Worm (Caenorhabditis elegans) whole organism, late embryonic: ENCODE data around the gene nhr-269.
"Not testable (repeated sequence)": the region's sequence is repeated elsewhere in the genome, so short reads cannot be mapped to it uniquely, and the experiment has no call there.

Source experiments
- F13H6.1 ChIP-seq: sonication (generic microtip); optimal IDR thresholded peaks from 2 replicates; lab custom pipeline; 2016; ENCODE audit warnings: missing genetic modification characterization, missing compliant biosample characterization
- K09A11.1 ChIP-seq: sonication (generic microtip); optimal IDR thresholded peaks from 2 replicates; lab custom pipeline; 2017; ENCODE audit warnings: antibody characterized with exemption, mild to moderate bottlenecking, missing genetic modification characterization, missing compliant biosample characterization; ENCODE audit not compliant: insufficient read depth
- ama-1 ChIP-seq: fragments of 150-350 bp; optimal IDR thresholded peaks from 2 replicates; lab custom pipeline; 2014
- ceh-24 ChIP-seq: sonication (generic microtip); optimal IDR thresholded peaks from 2 replicates; lab custom pipeline; 2016; ENCODE audit warnings: mild to moderate bottlenecking, missing genetic modification characterization, missing compliant biosample characterization
- elt-2 ChIP-seq: sonication (generic microtip); optimal IDR thresholded peaks from 2 replicates; lab custom pipeline; 2016; ENCODE audit warnings: missing genetic modification reagents, missing genetic modification characterization, missing compliant biosample characterization
- lin-11 ChIP-seq: fragments of 200-800 bp; sonication (Bioruptor generic); optimal IDR thresholded peaks from 2 replicates; lab custom pipeline; 2018; ENCODE audit warnings: mild to moderate bottlenecking, missing genetic modification characterization, missing compliant biosample characterization
- madf-2 ChIP-seq: sonication (generic microtip); optimal IDR thresholded peaks from 2 replicates; lab custom pipeline; 2017; ENCODE audit warnings: missing genetic modification characterization, missing compliant biosample characterization
- pqm-1 ChIP-seq: sonication (generic microtip); optimal IDR thresholded peaks from 2 replicates; lab custom pipeline; 2016; ENCODE audit warnings: missing genetic modification characterization, missing compliant biosample characterization

Gene nhr-269

DNA sequence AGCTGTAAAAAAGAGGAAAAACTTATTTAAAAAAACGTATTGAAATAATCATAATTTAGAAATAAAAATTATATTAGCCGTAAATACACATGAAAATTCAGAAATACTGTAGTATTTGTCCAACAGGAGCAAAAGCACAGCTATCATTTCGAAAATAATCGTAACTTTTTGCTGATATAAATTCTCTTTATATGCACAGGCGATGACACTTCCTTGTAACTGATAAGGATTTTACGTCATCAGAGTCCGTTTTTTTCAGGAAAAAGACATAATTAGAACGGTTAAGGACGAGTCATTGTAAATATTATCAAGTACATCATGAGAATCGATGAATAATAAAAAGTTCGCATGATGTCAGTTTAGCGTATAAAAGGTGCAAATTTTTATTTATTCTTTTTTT lies 46.2 kb downstream of the nhr-269 start:
- no peak for TF ChIP-seq ceh-24 (tag; lab: Kevin White, UChicago)
- TF ChIP-seq elt-2 (tag; lab: Kevin White, UChicago) = peak; percentile 85

- not testable (repeated sequence) for TF ChIP-seq lin-11, F13H6.1, madf-2 (tag; lab: Kevin White, UChicago)
These were observed 47.0 kb downstream of the nhr-269 start, which contains the start of gene nhr-247 for ce11 chrV:15322653-15323052. Gene nhr-247, plus strand, starts transcription at chrV:15322982.

DNA sequence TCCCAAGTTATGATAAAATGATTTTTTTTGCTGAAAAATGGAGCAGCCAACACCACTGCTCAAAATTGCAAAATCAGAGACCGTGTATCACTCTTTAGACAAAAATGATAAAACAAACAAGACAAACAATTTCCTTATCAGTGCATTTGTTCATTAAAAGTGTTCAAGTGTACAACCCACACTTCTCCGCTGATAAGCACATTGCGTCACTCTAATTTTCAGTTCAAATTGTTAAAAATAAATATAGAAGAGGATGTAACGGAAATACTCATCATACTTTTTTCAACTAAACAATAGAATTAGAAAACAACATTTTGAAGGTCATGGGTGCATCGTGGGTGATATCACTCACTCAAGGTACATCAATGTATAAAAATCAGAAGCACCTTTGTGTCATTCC lies 51.0 kb downstream of the nhr-269 start, which contains the start of gene nhr-291:
TSS of gene nhr-291 (plus strand) at position 324 of the 400 bp plus-strand sequence.
- TF ChIP-seq elt-2 (tag; lab: Kevin White, UChicago) = peak; percentile 99
- TF ChIP-seq ama-1 (lab: Kevin White, UChicago) = no peak
- TF ChIP-seq K09A11.1 (tag; lab: Kevin White, UChicago) = no peak
- TF ChIP-seq pqm-1 (tag; lab: Kevin White, UChicago) = peak; percentile 40
